Worm (Caenorhabditis elegans) whole organism, young adult: ENCODE measurements around the gene F11D5.7.

Experiments used
- B0035.1 ChIP-seq: sonication (generic microtip); optimal IDR thresholded peaks from 2 replicates; lab custom pipeline; 2016; ENCODE audit warnings: missing genetic modification characterization, mild to moderate bottlenecking, missing compliant biosample characterization, missing genotype, missing genetic modification reagents
- B0261.1 ChIP-seq: sonication (generic microtip); optimal IDR thresholded peaks from 2 replicates; lab custom pipeline; 2016; ENCODE audit warnings: mild to moderate bottlenecking, missing genetic modification characterization, moderate library complexity, missing compliant biosample characterization
- C06A6.2 ChIP-seq: fragments of 200-800 bp; sonication (Bioruptor generic); conservative IDR thresholded peaks from 2 replicates; pipeline ENCODE4 v1.3.6; 2022; ENCODE audit warnings: missing genetic modification characterization, missing compliant biosample characterization
- D2030.7 ChIP-seq: fragments of 200-800 bp; sonication (Bioruptor generic); IDR thresholded peaks from 2 replicates; pipeline ENCODE4 v1.3.6; 2022; ENCODE audit warnings: missing genetic modification reagents, missing genetic modification characterization, missing compliant biosample characterization
- F49E8.2 ChIP-seq: sonication (generic microtip); optimal IDR thresholded peaks from 3 replicates; lab custom pipeline; 2017; ENCODE audit warnings: missing genetic modification characterization, mild to moderate bottlenecking, missing compliant biosample characterization, antibody characterized with exemption, moderate library complexity; ENCODE audit not compliant: insufficient read depth
- F52B5.7 ChIP-seq: sonication (generic microtip); optimal IDR thresholded peaks from 2 replicates; lab custom pipeline; 2016; ENCODE audit warnings: mild to moderate bottlenecking, missing genetic modification characterization, missing compliant biosample characterization
- F57A8.1 ChIP-seq: fragments of 200-800 bp; sonication (Bioruptor generic); optimal IDR thresholded peaks from 2 replicates; lab custom pipeline; 2018; ENCODE audit warnings: mild to moderate bottlenecking, missing genetic modification characterization, moderate library complexity, missing compliant biosample characterization
- T26A5.8 ChIP-seq: sonication (generic microtip); optimal IDR thresholded peaks from 2 replicates; lab custom pipeline; 2016; ENCODE audit warnings: missing genetic modification characterization, missing compliant biosample characterization
- Y53F4B.3 ChIP-seq: fragments of 200-800 bp; sonication (Bioruptor generic); IDR thresholded peaks from 2 replicates; pipeline ENCODE4 v1.3.6; 2022; ENCODE audit warnings: missing genetic modification reagents, missing genetic modification characterization, missing compliant biosample characterization
- Y53G8AR.9 ChIP-seq: fragments of 200-800 bp; sonication (Bioruptor generic); conservative IDR thresholded peaks from 2 replicates; pipeline ENCODE4 v1.3.6; 2022; ENCODE audit warnings: missing genetic modification reagents, missing genetic modification characterization, missing compliant biosample characterization
- aptf-3 ChIP-seq: fragments of 200-800 bp; sonication (Bioruptor generic); IDR thresholded peaks from 2 replicates; pipeline ENCODE4 v1.3.6; 2022; ENCODE audit warnings: missing genetic modification characterization, missing compliant biosample characterization
- ccch-3 ChIP-seq: fragments of 200-800 bp; sonication (Bioruptor generic); optimal IDR thresholded peaks from 2 replicates; lab custom pipeline; 2018; ENCODE audit warnings: mild to moderate bottlenecking, missing genetic modification characterization, missing compliant biosample characterization
- cebp-1 ChIP-seq, 2 experiments: fragments of 200-800 bp in 1 of 2; sonication (Bioruptor generic) in 1 of 2; sonication (generic microtip) in 1 of 2; IDR thresholded peaks in 1 of 2; optimal IDR thresholded peaks in 1 of 2; 2 replicates each; pipeline versions ENCODE4 v1.3.6 to Lab custom; 2017 to 2022; ENCODE audit warnings: missing compliant biosample characterization in 2 of 2, missing genetic modification characterization in 2 of 2, mild to moderate bottlenecking in 1 of 2, missing genetic modification reagents in 1 of 2, moderate library complexity in 1 of 2
- cebp-2 ChIP-seq: fragments of 200-800 bp; sonication (Bioruptor generic); IDR thresholded peaks from 2 replicates; pipeline ENCODE4 v1.3.6; 2022; ENCODE audit warnings: missing genetic modification characterization, missing compliant biosample characterization
- ceh-27 ChIP-seq: fragments of 200-800 bp; sonication (Bioruptor generic); optimal IDR thresholded peaks from 2 replicates; lab custom pipeline; 2018; ENCODE audit warnings: mild to moderate bottlenecking, missing genetic modification characterization, moderate library complexity, missing compliant biosample characterization
- ceh-79 ChIP-seq: sonication (generic microtip); optimal IDR thresholded peaks from 2 replicates; lab custom pipeline; 2017; ENCODE audit warnings: mild to moderate bottlenecking, missing genetic modification characterization, missing compliant biosample characterization
- ceh-91 ChIP-seq: fragments of 200-800 bp; sonication (Bioruptor generic); IDR thresholded peaks from 2 replicates; pipeline ENCODE4 v1.3.6; 2022; ENCODE audit warnings: missing genetic modification reagents, missing genetic modification characterization, missing compliant biosample characterization
- chd-7 ChIP-seq: sonication (generic microtip); optimal IDR thresholded peaks from 2 replicates; lab custom pipeline; 2016; ENCODE audit warnings: mild to moderate bottlenecking, missing genetic modification characterization, moderate library complexity, missing compliant biosample characterization
- die-1 ChIP-seq: sonication (generic microtip); optimal IDR thresholded peaks from 2 replicates; lab custom pipeline; 2016; ENCODE audit warnings: missing genotype, mild to moderate bottlenecking, missing genetic modification characterization, missing compliant biosample characterization
- dpl-1 ChIP-seq: fragments of 150-350 bp; optimal IDR thresholded peaks from 2 replicates; lab custom pipeline; 2014; ENCODE audit warnings: missing biosample characterization, missing genetic modification reagents, missing genetic modification characterization
- egl-18 ChIP-seq: fragments of 200-800 bp; sonication (Bioruptor generic); IDR thresholded peaks from 2 replicates; pipeline ENCODE4 v1.3.6; 2022; ENCODE audit warnings: missing genetic modification reagents, missing genetic modification characterization, missing compliant biosample characterization
- him-1 ChIP-seq: sonication (generic microtip); optimal IDR thresholded peaks from 2 replicates; lab custom pipeline; 2016; ENCODE audit warnings: missing genotype, missing genetic modification reagents, missing genetic modification characterization, missing compliant biosample characterization
- hlh-26 ChIP-seq: fragments of 200-800 bp; sonication (Bioruptor generic); conservative IDR thresholded peaks from 2 replicates; pipeline ENCODE4 v1.3.6; 2022; ENCODE audit warnings: missing genetic modification reagents, missing genetic modification characterization, missing compliant biosample characterization
- hmg-1.2 ChIP-seq: fragments of 200-800 bp; sonication (Bioruptor generic); IDR thresholded peaks from 2 replicates; pipeline ENCODE4 v1.3.6; 2022; ENCODE audit warnings: missing genetic modification reagents, missing genetic modification characterization, missing compliant biosample characterization
- hmg-20 ChIP-seq: fragments of 200-800 bp; sonication (Bioruptor generic); IDR thresholded peaks from 2 replicates; pipeline ENCODE4 v1.3.6; 2022; ENCODE audit warnings: missing genetic modification reagents, missing genetic modification characterization, missing compliant biosample characterization
- let-607 ChIP-seq, 2 experiments: fragments of 200-800 bp in 1 of 2; sonication (Bioruptor generic) in 1 of 2; sonication (generic microtip) in 1 of 2; optimal IDR thresholded peaks; 2 replicates each; lab custom pipeline; 2016 to 2018; ENCODE audit warnings: mild to moderate bottlenecking in 2 of 2, missing compliant biosample characterization in 2 of 2, missing genetic modification characterization in 2 of 2, moderate library complexity in 2 of 2, missing genotype in 1 of 2
- lin-26 ChIP-seq: fragments of 200-800 bp; sonication (Bioruptor generic); IDR thresholded peaks from 2 replicates; pipeline ENCODE4 v1.3.6; 2022; ENCODE audit warnings: missing genetic modification reagents, missing genetic modification characterization, missing compliant biosample characterization
- lsy-27 ChIP-seq: sonication (generic microtip); optimal IDR thresholded peaks from 2 replicates; lab custom pipeline; 2017; ENCODE audit warnings: missing genetic modification characterization, mild to moderate bottlenecking, missing compliant biosample characterization, antibody characterized with exemption, missing genotype, borderline replicate concordance; ENCODE audit not compliant: insufficient read depth
- madf-10 ChIP-seq: sonication (generic microtip); optimal IDR thresholded peaks from 2 replicates; lab custom pipeline; 2016; ENCODE audit warnings: mild to moderate bottlenecking, missing genetic modification characterization, missing compliant biosample characterization
- madf-6 ChIP-seq: fragments of 200-800 bp; sonication (Bioruptor generic); IDR thresholded peaks from 2 replicates; pipeline ENCODE4 v1.3.6; 2022; ENCODE audit warnings: missing genetic modification reagents, missing genetic modification characterization, missing compliant biosample characterization
- nhr-120 ChIP-seq: fragments of 200-800 bp; sonication (Bioruptor generic); IDR thresholded peaks from 2 replicates; pipeline ENCODE4 v1.3.6; 2022; ENCODE audit warnings: missing genetic modification characterization, missing compliant biosample characterization
- nhr-179 ChIP-seq: sonication (generic microtip); optimal IDR thresholded peaks from 2 replicates; lab custom pipeline; 2016; ENCODE audit warnings: mild to moderate bottlenecking, missing genetic modification characterization, missing compliant biosample characterization
- nhr-80 ChIP-seq: sonication (generic microtip); optimal IDR thresholded peaks from 2 replicates; lab custom pipeline; 2016; ENCODE audit warnings: missing genetic modification characterization, missing compliant biosample characterization
- rec-8 ChIP-seq, 2 experiments: sonication (generic microtip); optimal IDR thresholded peaks; 2 replicates each; lab custom pipeline; 2016; ENCODE audit warnings: mild to moderate bottlenecking in 2 of 2, missing genetic modification characterization in 2 of 2, missing genetic modification reagents in 2 of 2, missing genotype in 2 of 2, missing biosample characterization in 1 of 2, missing compliant biosample characterization in 1 of 2, moderate library complexity in 1 of 2
- sdz-38 ChIP-seq: sonication (generic microtip); optimal IDR thresholded peaks from 2 replicates; lab custom pipeline; 2016; ENCODE audit warnings: missing genotype, missing genetic modification characterization, missing compliant biosample characterization
- sea-2 ChIP-seq: fragments of 200-800 bp; sonication (Bioruptor generic); IDR thresholded peaks from 2 replicates; pipeline ENCODE4 v1.3.6; 2022; ENCODE audit warnings: missing genetic modification characterization, missing compliant biosample characterization
- snpc-1.1 ChIP-seq: sonication (generic microtip); optimal IDR thresholded peaks from 2 replicates; lab custom pipeline; 2017; ENCODE audit warnings: missing genetic modification characterization, mild to moderate bottlenecking, missing compliant biosample characterization, antibody characterized with exemption, moderate library complexity, missing genotype, missing genetic modification reagents; ENCODE audit not compliant: insufficient read depth
- snpc-1.3 ChIP-seq: sonication (generic microtip); optimal IDR thresholded peaks from 2 replicates; lab custom pipeline; 2017; ENCODE audit warnings: missing genetic modification characterization, mild to moderate bottlenecking, missing compliant biosample characterization, antibody characterized with exemption, moderate library complexity, missing genotype, missing genetic modification reagents; ENCODE audit not compliant: insufficient read depth
- snpc-4 ChIP-seq, 5 experiments: fragments of 150-350 bp in 1 of 5; sonication (generic microtip) in 4 of 5; optimal IDR thresholded peaks; 2 replicates each; lab custom pipeline; 2014 to 2018; ENCODE audit warnings: missing genetic modification characterization in 5 of 5, missing biosample characterization in 3 of 5, antibody characterized with exemption in 2 of 5, mild to moderate bottlenecking in 2 of 5, missing compliant biosample characterization in 2 of 5, missing genotype in 2 of 5, moderate library complexity in 2 of 5, missing genetic modification reagents in 1 of 5
- tbp1 ChIP-seq: fragments of 200-800 bp; sonication (Bioruptor generic); optimal IDR thresholded peaks from 2 replicates; lab custom pipeline; 2018; ENCODE audit warnings: mild to moderate bottlenecking, missing genetic modification characterization, missing compliant biosample characterization
- ztf-18 ChIP-seq: sonication (generic microtip); optimal IDR thresholded peaks from 2 replicates; lab custom pipeline; 2016; ENCODE audit warnings: missing genotype, mild to moderate bottlenecking, missing genetic modification characterization, missing compliant biosample characterization

The F11D5.7 gene

ce11 chrX:3347904-3348441 is 43.8 kb downstream of the F11D5.7 start, which contains the start of gene ZK816.3 (continued):
- TF ChIP-seq nhr-120 (GFP tag; lab: Robert Waterston, UW) (0 out of 2 replicates have a peak, but pooled peaks have one; percentile 17), B0261.1 (peak; percentile 64), Y53G8AR.9 (GFP tag; lab: Robert Waterston, UW) (0 out of 2 replicates have a peak, but pooled peaks have one; percentile 27), ccch-3 (GFP tag; lab: Kevin White, UChicago) (no peak), ztf-18 (tag; lab: Kevin White, UChicago) (peak; percentile 50), sea-2 (GFP tag; lab: Robert Waterston, UW) (no peak), madf-6 (GFP tag; lab: Robert Waterston, UW) (peak; percentile 43; the same call in 1 of the 2 replicates), madf-10 (tag; lab: Kevin White, UChicago) (peak; percentile 47), D2030.7 (GFP tag; lab: Robert Waterston, UW) (peak; percentile 71), cebp-2 (GFP tag; lab: Robert Waterston, UW) (0 out of 2 replicates have a peak, but pooled peaks have one; percentile 48), aptf-3 (GFP tag; lab: Robert Waterston, UW) (no peak), nhr-80 (tag; lab: Kevin White, UChicago) (peak; percentile 7), ceh-79 (tag; lab: Kevin White, UChicago) (no peak), F49E8.2 (tag; lab: Kevin White, UChicago) (no peak), ceh-27 (GFP tag; lab: Kevin White, UChicago) (peak; percentile 78), die-1 (tag; lab: Kevin White, UChicago) (peak; percentile 55), rec-8 (tag; optimal IDR thresholded peaks at IDR 0.05; lab: Kevin White, UChicago) (peak; percentile 21 to 63), lin-26 (GFP tag; lab: Robert Waterston, UW) (peak; percentile 83), cebp-1 (GFP tag; IDR thresholded peaks at IDR 0.05; lab: Robert Waterston, UW) (no peak), cebp-1 (tag; optimal IDR thresholded peaks at IDR 0.05; lab: Kevin White, UChicago) (peak; percentile 30), hmg-20 (GFP tag; lab: Robert Waterston, UW) (no peak), ceh-91 (GFP tag; lab: Robert Waterston, UW) (no peak), sdz-38 (no peak), him-1 (tag; lab: Kevin White, UChicago) (peak; percentile 78), nhr-179 (tag; lab: Kevin White, UChicago) (peak; percentile 23), tbp1 (GFP tag; lab: Kevin White, UChicago) (peak; percentile 85), snpc-1.1 (peak; percentile 10), Y53F4B.3 (GFP tag; lab: Robert Waterston, UW) (peak; percentile 49; the same call in 1 of the 2 replicates), let-607 (tag; optimal IDR thresholded peaks at IDR 0.05; lab: Kevin White, UChicago) (no peak), F52B5.7 (peak; percentile 5), hmg-1.2 (GFP tag; lab: Robert Waterston, UW) (peak; percentile 51), snpc-1.3 (no peak)

- no peak for TF ChIP-seq Y53G8AR.9 (GFP tag; lab: Robert Waterston, UW)
- no peak for TF ChIP-seq hlh-26 (GFP tag; lab: Robert Waterston, UW)
- TF ChIP-seq F57A8.1 (GFP tag; lab: Kevin White, UChicago), result no peak
- TF ChIP-seq chd-7, result no peak
- no peak for TF ChIP-seq C06A6.2
- TF ChIP-seq dpl-1, result no peak
- TF ChIP-seq egl-18 (GFP tag; lab: Robert Waterston, UW), result no peak
- TF ChIP-seq hmg-20 (GFP tag; lab: Robert Waterston, UW), result no peak
- TF ChIP-seq lsy-27, result no peak
- TF ChIP-seq B0035.1 (tag; lab: Kevin White, UChicago), result no peak
- no peak for TF ChIP-seq him-1 (tag; lab: Kevin White, UChicago)
- TF ChIP-seq T26A5.8 (tag; lab: Kevin White, UChicago), result no peak
- TF ChIP-seq snpc-4 (GFP tag; optimal IDR thresholded peaks at IDR 0.05; lab: Kevin White, UChicago), result no peak
- no peak for TF ChIP-seq snpc-4 (tag; optimal IDR thresholded peaks at IDR 0.05; lab: Kevin White, UChicago)
- TF ChIP-seq ccch-3 (GFP tag; lab: Kevin White, UChicago), result no peak
Measured at ce11 chrX:3350306-3350705, 46.1 kb downstream of the F11D5.7 start, which contains the start of gene nspg-4. nspg-4 (minus strand) TSS chrX:3350406.
